Worm (Caenorhabditis elegans) whole organism, midembryonic: ENCODE data around the gene mccc-2.

Experiments used
- T22C8.4 ChIP-seq: fragments of 200-800 bp; sonication (Bioruptor generic); IDR thresholded peaks from 2 replicates; pipeline ENCODE4 v1.3.6; 2022; ENCODE audit warnings: missing genetic modification characterization, missing compliant biosample characterization
- cog-1 ChIP-seq: sonication (generic microtip); optimal IDR thresholded peaks from 2 replicates; lab custom pipeline; 2016; ENCODE audit warnings: missing genetic modification characterization, missing compliant biosample characterization
- flt-1 ChIP-seq: fragments of 200-800 bp; sonication (Bioruptor generic); IDR thresholded peaks from 2 replicates; pipeline ENCODE4 v1.3.6; 2022; ENCODE audit warnings: missing genetic modification characterization, missing compliant biosample characterization
- klf-2 ChIP-seq: fragments of 200-800 bp; sonication (Bioruptor generic); conservative IDR thresholded peaks from 2 replicates; pipeline ENCODE4 v1.3.6; 2022; ENCODE audit warnings: missing genetic modification reagents, missing genetic modification characterization, missing compliant biosample characterization
- med-1 ChIP-seq: sonication (generic microtip); optimal IDR thresholded peaks from 2 replicates; lab custom pipeline; 2017; ENCODE audit warnings: missing genetic modification characterization, mild to moderate bottlenecking, missing compliant biosample characterization, antibody characterized with exemption, missing genetic modification reagents; ENCODE audit not compliant: insufficient read depth
- ref-1 ChIP-seq: fragments of 200-800 bp; sonication (Bioruptor generic); conservative IDR thresholded peaks from 2 replicates; pipeline ENCODE4 v1.3.6; 2022; ENCODE audit warnings: missing genetic modification reagents, missing genetic modification characterization, missing compliant biosample characterization
- tab-1 ChIP-seq: fragments of 200-800 bp; sonication (Bioruptor generic); IDR thresholded peaks from 2 replicates; pipeline ENCODE4 v1.3.6; 2022; ENCODE audit warnings: missing genetic modification characterization, missing compliant biosample characterization
- ztf-23 ChIP-seq: fragments of 200-800 bp; sonication (Bioruptor generic); IDR thresholded peaks from 2 replicates; pipeline ENCODE4 v1.3.6; 2022; ENCODE audit warnings: missing genetic modification reagents, missing genetic modification characterization, missing compliant biosample characterization
- ztf-29 ChIP-seq: fragments of 200-800 bp; sonication (Bioruptor generic); IDR thresholded peaks from 2 replicates; pipeline ENCODE4 v1.3.6; 2022; ENCODE audit warnings: missing genetic modification reagents, missing genetic modification characterization, missing compliant biosample characterization

DNA sequence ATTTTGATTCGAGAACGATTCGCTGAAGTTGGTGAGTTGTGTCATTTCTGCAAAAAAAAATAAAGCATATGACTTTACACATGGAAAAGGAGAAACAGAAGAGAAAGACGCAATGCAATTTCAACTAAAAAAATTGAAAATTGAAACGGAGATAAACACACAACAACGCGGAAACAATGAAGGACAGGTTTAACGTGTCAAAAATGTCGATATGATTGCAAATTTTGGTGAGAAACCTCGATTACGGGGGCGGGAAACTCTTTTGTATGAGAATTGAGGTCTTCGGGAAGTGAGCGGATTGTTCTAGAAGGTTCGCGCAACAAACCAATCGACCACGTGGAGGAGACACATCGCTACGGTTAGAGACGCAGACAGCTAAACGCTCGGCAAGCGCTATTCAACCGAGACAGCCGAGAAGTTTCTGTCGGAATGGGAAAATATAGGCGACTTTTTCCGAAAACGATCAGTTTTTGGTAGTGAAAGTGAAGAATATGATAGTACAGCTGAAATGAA lies 35.4 kb downstream of the mccc-2 start, which contains the start of gene R107.5:
- peak; percentile 78 for TF ChIP-seq flt-1
- peak; percentile 52; the same call in 1 of the 2 replicates for TF ChIP-seq T22C8.4 (GFP tag; lab: Robert Waterston, UW)
- TF ChIP-seq tab-1 (GFP tag; lab: Robert Waterston, UW) = no peak
- TF ChIP-seq ztf-23 (GFP tag; lab: Robert Waterston, UW) = peak; percentile 81
- TF ChIP-seq klf-2 (GFP tag; lab: Robert Waterston, UW) = no peak
- no peak for TF ChIP-seq med-1 (GFP tag; lab: Kevin White, UChicago)
- no peak for TF ChIP-seq ztf-29 (GFP tag; lab: Robert Waterston, UW)
- TF ChIP-seq cog-1 (tag; lab: Kevin White, UChicago) = no peak
- TF ChIP-seq ref-1 (GFP tag; lab: Robert Waterston, UW) = no peak
